Fruit fly (Drosophila melanogaster) whole organism, adult: ENCODE results near the gene CG13005.

Source experiments
- CG5204 ChIP-seq: fragments of 200-800 bp; sonication (Bioruptor generic); optimal IDR thresholded peaks from 2 replicates; lab custom pipeline; 2016; ENCODE audit warnings: missing biosample characterization, missing genetic modification characterization
- CG7045 ChIP-seq: fragments of 200-800 bp; sonication (Bioruptor generic); optimal IDR thresholded peaks from 2 replicates; lab custom pipeline; 2017; ENCODE audit warnings: missing biosample characterization, mild to moderate bottlenecking, missing genetic modification characterization
- CG7101 ChIP-seq: fragments of 200-800 bp; sonication (Bioruptor generic); optimal IDR thresholded peaks from 2 replicates; lab custom pipeline; 2018; ENCODE audit warnings: missing biosample characterization, mild to moderate bottlenecking, missing genetic modification characterization, moderate library complexity
- Clk ChIP-seq: fragments of 200-800 bp; sonication (Bioruptor generic); optimal IDR thresholded peaks from 2 replicates; lab custom pipeline; 2017; ENCODE audit warnings: missing biosample characterization, missing genetic modification characterization
- Crg-1 ChIP-seq: fragments of 200-800 bp; sonication (Bioruptor generic); optimal IDR thresholded peaks from 2 replicates; lab custom pipeline; 2016; ENCODE audit warnings: missing biosample characterization, missing genetic modification characterization
- cnc ChIP-seq, 2 experiments: fragments of >200 bp; optimal IDR thresholded peaks; 2 replicates each; lab custom pipeline; 2017
- kay ChIP-seq: fragments of 200-800 bp; sonication (Bioruptor generic); peaks from one replicate; lab custom pipeline; 2016; ENCODE audit warnings: missing biosample characterization, missing genetic modification characterization, borderline replicate concordance

DNA sequence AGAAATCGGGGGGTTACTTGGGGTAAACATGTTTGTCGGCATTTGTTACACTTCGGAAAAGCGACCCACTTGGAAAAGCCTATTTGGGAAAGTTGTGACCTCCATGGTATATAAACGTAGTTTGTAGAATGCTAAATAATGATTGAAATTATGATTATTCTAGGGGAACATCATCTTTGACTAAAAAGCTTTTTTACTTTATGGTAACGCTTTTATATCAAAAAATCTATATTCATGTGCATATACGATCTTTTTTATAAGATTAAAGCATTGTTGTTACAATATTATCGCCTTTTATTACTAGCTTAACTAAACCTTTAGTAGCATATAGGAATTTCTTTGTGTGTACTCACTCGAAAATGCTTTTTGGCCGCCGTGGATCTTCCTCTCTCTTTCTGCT is 30.8 kb downstream of the CG13005 start:
- TF ChIP-seq CG5204 (GFP tag; lab: Kevin White, UChicago), result no peak
- TF ChIP-seq CG7101 (tag; lab: Kevin White, UChicago), result no peak
- TF ChIP-seq CG7045 (GFP tag; lab: Kevin White, UChicago), result no peak
- TF ChIP-seq cnc (optimal IDR thresholded peaks at IDR 0.05; lab: Kevin White, UChicago), result no peak
- TF ChIP-seq kay, result no peak
- TF ChIP-seq Clk (GFP tag; lab: Kevin White, UChicago), result no peak
- TF ChIP-seq Crg-1 (GFP tag; lab: Kevin White, UChicago), result no peak
